Fruit fly (Drosophila melanogaster): ENCODE results near the gene CG9988.

DNA sequence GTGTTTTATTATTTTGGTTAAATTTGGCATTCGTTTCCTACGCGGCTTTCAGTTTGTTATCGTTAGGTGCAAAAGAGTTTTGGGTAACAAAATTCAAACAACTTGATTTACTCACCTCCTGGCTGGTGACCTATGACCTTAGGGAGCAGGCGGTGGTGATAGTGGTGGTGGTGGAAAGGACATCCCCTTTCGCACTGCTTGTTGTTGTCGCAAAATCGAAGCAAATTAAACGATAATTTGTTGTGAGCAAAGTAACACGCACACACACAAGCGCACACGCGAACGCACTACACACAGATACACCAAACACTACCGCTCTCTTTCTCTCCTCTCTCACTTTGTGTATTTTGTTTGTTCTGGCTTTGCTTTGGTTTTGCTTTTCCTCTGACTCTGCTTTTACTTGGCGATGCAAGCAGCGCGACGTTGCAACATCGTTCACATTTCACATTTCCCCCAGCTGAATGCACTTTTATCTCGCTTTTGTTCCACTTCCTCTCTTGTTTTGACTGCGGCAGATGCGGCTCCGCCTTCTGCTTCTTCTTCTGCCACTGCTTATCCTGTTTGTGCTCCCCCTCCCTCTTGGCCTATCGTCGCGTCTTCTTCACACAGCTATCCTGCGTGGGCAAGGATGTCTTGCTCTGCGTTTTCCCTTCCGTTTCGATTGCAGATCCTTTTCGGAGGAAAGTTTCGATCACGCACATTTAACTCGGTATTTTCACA lies 1.8 kb upstream of the CG9988 start:
- TF ChIP-seq usp (GFP tag; optimal IDR thresholded peaks at IDR 0.05), result no peak
- TF ChIP-seq CG8478 (optimal IDR thresholded peaks at IDR 0.05), result no peak
- no peak for TF ChIP-seq psq (optimal IDR thresholded peaks at IDR 0.05)
- TF ChIP-seq Dll (optimal IDR thresholded peaks at IDR 0.05), result peak; percentile 25
- TF ChIP-seq pan (optimal IDR thresholded peaks at IDR 0.05), result no peak
- TF ChIP-seq EcR (GFP tag; optimal IDR thresholded peaks at IDR 0.05), result no peak
